Worm (Caenorhabditis elegans): ENCODE results near the gene Y51H4A.938.
"Not testable (repeated sequence)": the region's sequence is repeated elsewhere in the genome, so short reads cannot be mapped to it uniquely, and the experiment has no call there.

DNA sequence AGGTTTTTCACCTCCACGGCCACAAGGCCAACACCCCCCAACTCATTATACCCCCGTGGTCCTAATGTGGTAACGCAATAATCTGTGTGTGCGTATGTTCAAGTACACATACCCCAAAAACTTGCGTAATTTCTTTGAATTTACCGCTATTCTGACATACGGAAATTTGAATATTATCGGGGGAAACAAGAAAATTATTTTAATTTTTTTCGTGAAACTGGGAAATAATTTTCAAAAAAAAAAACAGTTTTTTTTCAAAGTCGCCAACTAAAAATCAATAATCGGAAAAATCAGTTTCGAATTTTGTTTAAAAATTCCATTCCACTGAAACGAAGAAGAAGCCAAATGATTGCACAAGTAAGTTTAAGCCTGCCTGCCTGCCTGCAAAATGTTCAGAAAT is at the start of gene Y51H4A.938:
- not testable (repeated sequence) for TF ChIP-seq pag-3 (tag; optimal IDR thresholded peaks at IDR 0.05; ENCODE audit: borderline replicate concordance, insufficient read depth); lir-3 (tag; optimal IDR thresholded peaks at IDR 0.05; ENCODE audit: poor library complexity); fos-1 (tag; optimal IDR thresholded peaks at IDR 0.05); nhr-11 (tag; optimal IDR thresholded peaks at IDR 0.05)
